Fruit fly (Drosophila melanogaster): ENCODE data around the gene CG6678.

dm6 chr3R:21920495-21920894 is 33.7 kb downstream of the CG6678 start:
- no peak for TF ChIP-seq EcR (GFP tag; optimal IDR thresholded peaks at IDR 0.05)
- no peak for TF ChIP-seq CG34367 (tag; optimal IDR thresholded peaks at IDR 0.05)
- TF ChIP-seq Pif1B (GFP tag; optimal IDR thresholded peaks at IDR 0.05), result no peak
- TF ChIP-seq rn (GFP tag; IDR thresholded peaks at IDR 0.05), result no peak
- no peak for TF ChIP-seq CG32121 (GFP tag; IDR thresholded peaks at IDR 0.05)
- TF ChIP-seq Snoo (tag; optimal IDR thresholded peaks at IDR 0.05), result no peak
- peak; percentile 63; the same call in 2 of the 3 replicates for TF ChIP-seq CG4496 (GFP tag; IDR thresholded peaks at IDR 0.05)
- TF ChIP-seq CG8301 (tag; optimal IDR thresholded peaks at IDR 0.05), result peak; percentile 57
- TF ChIP-seq CG12605 (GFP tag; IDR thresholded peaks at IDR 0.05), result no peak
- TF ChIP-seq CG13204 (GFP tag; optimal IDR thresholded peaks at IDR 0.05), result no peak

Data from whole organism, pupa.